Fruit fly (Drosophila melanogaster) Kc167 (cell line): Measurements from ENCODE around the gene Remo.

ENCODE experiments used
- Sin3A ChIP-seq: fragments of >200 bp; optimal IDR thresholded peaks from 2 replicates; lab custom pipeline; 2018; ENCODE audit warnings: missing external identifiers
- psq ChIP-seq: fragments of >200 bp; optimal IDR thresholded peaks from 2 replicates; lab custom pipeline; 2017; ENCODE audit warnings: missing external identifiers
- ttk ChIP-seq: sonication (Bioruptor generic); optimal IDR thresholded peaks from 2 replicates; lab custom pipeline; 2017; ENCODE audit warnings: missing external identifiers

- TF ChIP-seq ttk (lab: Kevin White, UChicago) = no peak
- TF ChIP-seq Sin3A = no peak
- TF ChIP-seq psq (lab: Kevin White, UChicago) = no peak
These were observed 16.1 kb downstream of the Remo start for dm6 chrX:13303656-13304647.
